Fruit fly (Drosophila melanogaster) whole organism, embryonic: ENCODE measurements around the gene CG43121.

ENCODE experiments used
- Awh ChIP-seq: fragments of 200-800 bp; sonication (Bioruptor generic); IDR thresholded peaks from 2 replicates; pipeline ENCODE4, ENCODE4 v1.3.6; 2022; ENCODE audit warnings: missing biosample characterization, missing genetic modification characterization
- Blimp-1 ChIP-seq: fragments of 200-800 bp; sonication (Bioruptor generic); optimal IDR thresholded peaks from 3 replicates; lab custom pipeline; 2018; ENCODE audit warnings: missing biosample characterization, missing genetic modification characterization, mild to moderate bottlenecking, moderate library complexity, missing genetic modification reagents
- CG10431 ChIP-seq: fragments of 200-800 bp; sonication (Bioruptor generic); optimal IDR thresholded peaks from 3 replicates; lab custom pipeline; 2018; ENCODE audit warnings: missing biosample characterization, mild to moderate bottlenecking, missing genetic modification characterization
- CG10543 ChIP-seq: fragments of 200-800 bp; sonication (Bioruptor generic); optimal IDR thresholded peaks from 3 replicates; lab custom pipeline; 2017; ENCODE audit warnings: missing biosample characterization, mild to moderate bottlenecking, missing genetic modification characterization, moderate library complexity
- CG1233 ChIP-seq: fragments of 200-800 bp; sonication (Bioruptor generic); optimal IDR thresholded peaks from 4 replicates; lab custom pipeline; 2018; ENCODE audit warnings: missing biosample characterization, mild to moderate bottlenecking, missing genetic modification characterization
- CG12659 ChIP-seq: fragments of 200-800 bp; sonication (Bioruptor generic); optimal IDR thresholded peaks from 3 replicates; lab custom pipeline; 2017; ENCODE audit warnings: mild to moderate bottlenecking, missing biosample characterization, missing genetic modification reagents, missing genetic modification characterization
- CG13123 ChIP-seq: fragments of 200-800 bp; sonication (Bioruptor generic); optimal IDR thresholded peaks from 2 replicates; lab custom pipeline; 2016; ENCODE audit warnings: missing biosample characterization, missing genetic modification characterization
- CG13287 ChIP-seq: fragments of 200-800 bp; sonication (Bioruptor generic); IDR thresholded peaks from 2 replicates; pipeline ENCODE4 v1.3.6; 2022; ENCODE audit warnings: missing biosample characterization, missing genetic modification characterization; ENCODE audit not compliant: partially characterized antibody
- CG14014 ChIP-seq: fragments of 200-800 bp; sonication (Bioruptor generic); IDR thresholded peaks from 2 replicates; pipeline ENCODE4 v1.3.6; 2022; ENCODE audit warnings: missing biosample characterization, missing genetic modification characterization
- CG14050 ChIP-seq: fragments of 200-800 bp; sonication (Bioruptor generic); IDR thresholded peaks from 3 replicates; pipeline ENCODE4 v1.3.6; 2022; ENCODE audit warnings: missing biosample characterization, missing genetic modification characterization
- CG15514 ChIP-seq: fragments of 200-800 bp; sonication (Bioruptor generic); optimal IDR thresholded peaks from 3 replicates; lab custom pipeline; 2017; ENCODE audit warnings: missing biosample characterization, missing genetic modification characterization, mild to moderate bottlenecking, moderate library complexity, missing genetic modification reagents
- CG1647 ChIP-seq: fragments of 200-800 bp; sonication (Bioruptor generic); optimal IDR thresholded peaks from 3 replicates; lab custom pipeline; 2016; ENCODE audit warnings: missing biosample characterization, missing genetic modification characterization
- CG3065 ChIP-seq: fragments of 200-800 bp; sonication (Bioruptor generic); optimal IDR thresholded peaks from 2 replicates; lab custom pipeline; 2016; ENCODE audit warnings: missing biosample characterization, missing genetic modification characterization
- CG32532 ChIP-seq: fragments of 200-800 bp; sonication (Bioruptor generic); IDR thresholded peaks from 2 replicates; pipeline ENCODE4 v1.3.6; 2022; ENCODE audit warnings: missing biosample characterization, missing genetic modification characterization
- CG34376 ChIP-seq: fragments of 200-800 bp; sonication (Bioruptor generic); optimal IDR thresholded peaks from 2 replicates; lab custom pipeline; 2018; ENCODE audit warnings: missing biosample characterization, mild to moderate bottlenecking, missing genetic modification characterization
- CG3838 ChIP-seq: fragments of 200-800 bp; sonication (Bioruptor generic); optimal IDR thresholded peaks from 3 replicates; lab custom pipeline; 2016; ENCODE audit warnings: missing biosample characterization, missing genetic modification characterization
- CG43689 ChIP-seq: fragments of 200-800 bp; sonication (Bioruptor generic); IDR thresholded peaks from 2 replicates; pipeline ENCODE4 v1.3.6; 2022; ENCODE audit warnings: missing biosample characterization, missing genetic modification characterization
- CG4820 ChIP-seq: fragments of 200-800 bp; sonication (Bioruptor generic); optimal IDR thresholded peaks from 3 replicates; lab custom pipeline; 2016; ENCODE audit warnings: missing biosample characterization, missing genetic modification characterization
- CG6254 ChIP-seq: fragments of 200-800 bp; sonication (Bioruptor generic); optimal IDR thresholded peaks from 3 replicates; lab custom pipeline; 2017; ENCODE audit warnings: mild to moderate bottlenecking, missing biosample characterization, missing genetic modification reagents, missing genetic modification characterization
- CG6765 ChIP-seq: fragments of 200-800 bp; sonication (Bioruptor generic); optimal IDR thresholded peaks from 3 replicates; lab custom pipeline; 2017; ENCODE audit warnings: missing biosample characterization, mild to moderate bottlenecking, missing genetic modification characterization
- CG7987 ChIP-seq: fragments of 200-800 bp; sonication (Bioruptor generic); optimal IDR thresholded peaks from 2 replicates; lab custom pipeline; 2018; ENCODE audit warnings: missing biosample characterization, mild to moderate bottlenecking, missing genetic modification characterization, moderate library complexity
- CG9437 ChIP-seq: fragments of 200-800 bp; sonication (Bioruptor generic); optimal IDR thresholded peaks from 2 replicates; lab custom pipeline; 2018; ENCODE audit warnings: missing biosample characterization, mild to moderate bottlenecking, missing genetic modification characterization
- CrebB ChIP-seq: fragments of 200-800 bp; sonication (Bioruptor generic); optimal IDR thresholded peaks from 3 replicates; lab custom pipeline; 2018; ENCODE audit warnings: missing biosample characterization, mild to moderate bottlenecking, missing genetic modification characterization
- Dbx ChIP-seq: fragments of 200-800 bp; sonication (Bioruptor generic); IDR thresholded peaks from 3 replicates; pipeline ENCODE4 v1.3.6; 2022; ENCODE audit warnings: missing biosample characterization, missing genetic modification characterization
- Dip3 ChIP-seq: fragments of 200-800 bp; sonication (Bioruptor generic); optimal IDR thresholded peaks from 3 replicates; lab custom pipeline; 2016; ENCODE audit warnings: missing biosample characterization, missing genetic modification characterization
- Drgx ChIP-seq: fragments of 200-800 bp; sonication (Bioruptor generic); IDR thresholded peaks from 2 replicates; pipeline ENCODE4 v1.3.6; 2022; ENCODE audit warnings: missing biosample characterization, missing genetic modification characterization
- Gug ChIP-seq: fragments of 200-800 bp; sonication (Bioruptor generic); IDR thresholded peaks from 4 replicates; pipeline ENCODE4 v1.3.6; 2022; ENCODE audit warnings: missing biosample characterization, missing genetic modification characterization
- HLH3B ChIP-seq: fragments of 200-800 bp; sonication (Bioruptor generic); IDR thresholded peaks from 2 replicates; pipeline ENCODE4 v1.3.6; 2022; ENCODE audit warnings: missing biosample characterization, missing genetic modification characterization
- NC2α ChIP-seq: fragments of 200-800 bp; sonication (Bioruptor generic); optimal IDR thresholded peaks from 2 replicates; lab custom pipeline; 2016; ENCODE audit warnings: missing biosample characterization, missing genetic modification characterization
- Nf-YA ChIP-seq: fragments of 200-800 bp; sonication (Bioruptor generic); IDR thresholded peaks from 2 replicates; pipeline ENCODE4 v1.3.6; 2022; ENCODE audit warnings: missing biosample characterization, missing genetic modification characterization
- bbx ChIP-seq: fragments of 200-800 bp; sonication (Bioruptor generic); IDR thresholded peaks from 2 replicates; pipeline ENCODE4 v1.3.6; 2022; ENCODE audit warnings: missing biosample characterization, missing genetic modification characterization; ENCODE audit not compliant: partially characterized antibody
- cad ChIP-seq: fragments of >200 bp; optimal IDR thresholded peaks from 2 replicates; lab custom pipeline; 2017; ENCODE audit warnings: missing biosample characterization, missing genetic modification characterization
- corto ChIP-seq: fragments of 200-800 bp; sonication (Bioruptor generic); optimal IDR thresholded peaks from 2 replicates; lab custom pipeline; 2016; ENCODE audit warnings: missing biosample characterization, mild to moderate bottlenecking, missing genetic modification characterization, moderate library complexity
- gcm ChIP-seq: fragments of 200-800 bp; sonication (Bioruptor generic); optimal IDR thresholded peaks from 2 replicates; lab custom pipeline; 2019; ENCODE audit warnings: missing biosample characterization, mild to moderate bottlenecking, missing genetic modification characterization, moderate library complexity
- gcm2 ChIP-seq: fragments of 200-800 bp; sonication (Bioruptor generic); optimal IDR thresholded peaks from 2 replicates; lab custom pipeline; 2016; ENCODE audit warnings: missing biosample characterization, missing genetic modification characterization
- insv ChIP-seq, 2 experiments: fragments of 200-800 bp; sonication (Bioruptor generic); optimal IDR thresholded peaks; 3 replicates each; lab custom pipeline; 2016 to 2018; ENCODE audit warnings: missing biosample characterization in 2 of 2, missing genetic modification characterization in 2 of 2
- jing ChIP-seq: fragments of 200-800 bp; sonication (Bioruptor generic); optimal IDR thresholded peaks from 2 replicates; lab custom pipeline; 2018; ENCODE audit warnings: missing biosample characterization, mild to moderate bottlenecking, missing genetic modification characterization
- mirr ChIP-seq: fragments of 200-800 bp; sonication (Bioruptor generic); optimal IDR thresholded peaks from 3 replicates; lab custom pipeline; 2018; ENCODE audit warnings: missing biosample characterization, mild to moderate bottlenecking, missing genetic modification characterization
- mld ChIP-seq: fragments of 200-800 bp; sonication (Bioruptor generic); IDR thresholded peaks from 3 replicates; pipeline ENCODE4 v1.3.6; 2022; ENCODE audit warnings: missing biosample characterization, missing genetic modification characterization; ENCODE audit not compliant: partially characterized antibody
- nau ChIP-seq: fragments of 200-800 bp; sonication (Bioruptor generic); optimal IDR thresholded peaks from 3 replicates; lab custom pipeline; 2017; ENCODE audit warnings: missing biosample characterization, mild to moderate bottlenecking, missing genetic modification characterization, missing genetic modification reagents
- pan ChIP-seq, 4 experiments: fragments of >200 bp in 3 of 4; fragments of 200-800 bp in 1 of 4; sonication (Bioruptor generic) in 1 of 4; optimal IDR thresholded peaks in 3 of 4; IDR thresholded peaks in 1 of 4; 2 replicates each; pipeline versions ENCODE4 v1.3.6 to Lab custom; 2017 to 2022; ENCODE audit warnings: missing biosample characterization in 2 of 4, missing genetic modification characterization in 2 of 4, mixed read lengths in 1 of 4
- pb ChIP-seq: fragments of 200-800 bp; sonication (Bioruptor generic); optimal IDR thresholded peaks from 3 replicates; lab custom pipeline; 2016; ENCODE audit warnings: missing biosample characterization, missing genetic modification characterization
- prd ChIP-seq, 3 experiments: fragments of >200 bp in 2 of 3; fragments of 200-800 bp in 1 of 3; sonication (Bioruptor generic) in 1 of 3; optimal IDR thresholded peaks in 2 of 3; IDR thresholded peaks in 1 of 3; 2 replicates in 2 of 3; 3 replicates in 1 of 3; pipeline versions ENCODE4 v1.3.6 to Lab custom; 2017 to 2022; ENCODE audit warnings: missing biosample characterization in 1 of 3, missing genetic modification characterization in 1 of 3
- schlank ChIP-seq: fragments of 200-800 bp; sonication (Bioruptor generic); optimal IDR thresholded peaks from 2 replicates; lab custom pipeline; 2018; ENCODE audit warnings: missing biosample characterization, mild to moderate bottlenecking, missing genetic modification characterization
- sqz ChIP-seq: fragments of 200-800 bp; sonication (Bioruptor generic); optimal IDR thresholded peaks from 3 replicates; lab custom pipeline; 2018; ENCODE audit warnings: missing biosample characterization, mild to moderate bottlenecking, missing genetic modification characterization
- vfl ChIP-seq: fragments of 200-800 bp; sonication (Bioruptor generic); optimal IDR thresholded peaks from 2 replicates; lab custom pipeline; 2016; ENCODE audit warnings: missing biosample characterization, missing genetic modification characterization
- wek ChIP-seq: fragments of 200-800 bp; sonication (Bioruptor generic); optimal IDR thresholded peaks from 3 replicates; lab custom pipeline; 2018; ENCODE audit warnings: missing biosample characterization, mild to moderate bottlenecking, missing genetic modification characterization, moderate library complexity
- wor ChIP-seq: fragments of 200-800 bp; sonication (Bioruptor generic); IDR thresholded peaks from 2 replicates; pipeline ENCODE4 v1.3.6; 2022; ENCODE audit warnings: missing biosample characterization, missing genetic modification characterization

Gene CG43121

DNA sequence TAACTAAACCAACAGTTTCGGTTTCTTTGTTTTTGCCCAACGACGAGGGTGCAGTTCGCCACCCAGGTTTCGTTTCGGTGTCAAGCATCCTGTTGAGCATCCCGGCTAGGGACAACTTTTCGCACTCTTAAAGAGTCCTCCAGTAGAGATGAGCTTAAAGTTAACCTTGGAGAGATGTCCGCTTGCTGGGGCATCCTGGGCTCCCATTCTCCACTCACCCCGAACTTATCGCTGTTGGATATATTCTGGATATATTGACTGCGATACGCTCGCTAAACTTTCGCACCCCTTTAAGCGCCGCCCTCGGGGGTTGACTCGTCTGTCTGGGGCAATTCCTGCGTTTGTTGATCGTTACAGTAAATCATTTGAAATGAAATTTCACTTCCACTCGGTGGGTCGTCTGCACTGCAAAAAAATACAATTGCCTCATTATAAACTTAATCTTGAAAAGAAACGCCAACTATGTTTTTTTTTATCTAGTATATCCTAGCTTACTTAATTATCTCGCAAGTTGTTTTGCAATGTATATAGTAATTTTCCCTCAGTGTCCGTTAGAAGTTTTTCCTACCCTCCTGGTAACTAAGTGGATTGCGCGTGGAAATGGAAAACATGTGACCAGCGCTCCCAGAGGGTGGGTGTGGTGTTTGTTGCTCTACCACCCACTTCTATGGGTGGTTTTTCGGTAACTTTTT, 10.5 kb downstream of the CG43121 start (continued):
- peak; percentile 35 for TF ChIP-seq wek
- TF ChIP-seq mld (GFP tag; lab: Robert Waterston, UW) = no peak
- TF ChIP-seq Drgx = no peak
- TF ChIP-seq CG43689 = peak; percentile 66
- TF ChIP-seq sqz (GFP tag; lab: Kevin White, UChicago) = peak; percentile 80
- peak; percentile 69 for TF ChIP-seq CG15514 (GFP tag; lab: Kevin White, UChicago)
- TF ChIP-seq pan (optimal IDR thresholded peaks at IDR 0.05; lab: Kevin White, UChicago) = no peak
- TF ChIP-seq pan (GFP tag; optimal IDR thresholded peaks at IDR 0.05 in 1 of 2, IDR thresholded peaks at IDR 0.05 in 1 of 2) = peak in 1 of 2 experiments; percentile 85
- 0 out of 2 replicates have a peak, but pooled peaks have one; percentile 54 for TF ChIP-seq wor (GFP tag; lab: Robert Waterston, UW)
- TF ChIP-seq CrebB (tag; lab: Kevin White, UChicago) = peak; percentile 77
- TF ChIP-seq CG13123 (GFP tag; lab: Kevin White, UChicago) = peak; percentile 17
- no peak for TF ChIP-seq CG13287 (GFP tag; lab: Robert Waterston, UW)
- TF ChIP-seq Awh (GFP tag; lab: Robert Waterston, UW) = peak; percentile 87
- TF ChIP-seq pb (GFP tag; lab: Kevin White, UChicago) = peak; percentile 62
- peak; percentile 58 for TF ChIP-seq CG1233
- peak; percentile 56 for TF ChIP-seq gcm2 (GFP tag; lab: Kevin White, UChicago)
- TF ChIP-seq bbx (GFP tag; lab: Robert Waterston, UW) = no peak
- TF ChIP-seq Blimp-1 (GFP tag; lab: Kevin White, UChicago) = peak; percentile 67
- TF ChIP-seq NC2α = peak; percentile 73
- peak in 1 of 2 experiments; percentile 11 for TF ChIP-seq insv (GFP tag; optimal IDR thresholded peaks at IDR 0.05; lab: Kevin White, UChicago)
- TF ChIP-seq HLH3B (GFP tag; lab: Robert Waterston, UW) = peak; percentile 82
- peak; percentile 53 for TF ChIP-seq nau (GFP tag; lab: Kevin White, UChicago)
- TF ChIP-seq CG1647 = peak; percentile 41
- TF ChIP-seq CG4820 = peak; percentile 66
- no peak for TF ChIP-seq CG3838 (GFP tag; lab: Kevin White, UChicago)
- no peak for TF ChIP-seq CG7987 (GFP tag; lab: Kevin White, UChicago)
- peak; percentile 70 for TF ChIP-seq CG6765 (GFP tag; lab: Kevin White, UChicago)
- TF ChIP-seq Dip3 (GFP tag; lab: Kevin White, UChicago) = peak; percentile 27
- peak; percentile 37 for TF ChIP-seq schlank (tag; lab: Kevin White, UChicago)
- peak; percentile 44 for TF ChIP-seq jing (GFP tag; lab: Kevin White, UChicago)
- TF ChIP-seq Gug (GFP tag; lab: Robert Waterston, UW) = peak; percentile 82
- TF ChIP-seq CG32532 (GFP tag; lab: Robert Waterston, UW) = peak; percentile 75
- TF ChIP-seq CG14014 (GFP tag; lab: Robert Waterston, UW) = peak; percentile 86
- TF ChIP-seq CG3065 (GFP tag; lab: Kevin White, UChicago) = no peak
- TF ChIP-seq prd (optimal IDR thresholded peaks at IDR 0.05; lab: Kevin White, UChicago) = no peak
- peak; percentile 90 for TF ChIP-seq prd (GFP tag; IDR thresholded peaks at IDR 0.05; lab: Robert Waterston, UW)
- TF ChIP-seq CG10431 (GFP tag; lab: Kevin White, UChicago) = peak; percentile 48
- peak; percentile 60; the same call in 2 of the 3 replicates for TF ChIP-seq Dbx (GFP tag; lab: Robert Waterston, UW)
- TF ChIP-seq gcm (GFP tag; lab: Kevin White, UChicago) = peak; percentile 75
- peak; percentile 81 for TF ChIP-seq CG12659 (GFP tag; lab: Kevin White, UChicago)
- peak; percentile 65 for TF ChIP-seq Nf-YA
- peak; percentile 62 for TF ChIP-seq CG14050 (GFP tag; lab: Robert Waterston, UW)
- TF ChIP-seq CG10543 (GFP tag; lab: Kevin White, UChicago) = peak; percentile 60
- TF ChIP-seq mirr = peak; percentile 7
- peak; percentile 48 for TF ChIP-seq CG9437 (GFP tag; lab: Kevin White, UChicago)
- TF ChIP-seq corto (GFP tag; lab: Kevin White, UChicago) = no peak
- peak; percentile 46 for TF ChIP-seq CG34376 (GFP tag; lab: Kevin White, UChicago)
- TF ChIP-seq CG6254 (GFP tag; lab: Kevin White, UChicago) = peak; percentile 21
- TF ChIP-seq vfl (GFP tag; lab: Kevin White, UChicago) = peak; percentile 37
- TF ChIP-seq cad (GFP tag; lab: Kevin White, UChicago) = no peak
